Fruit fly (Drosophila melanogaster): ENCODE results near the gene CG13460.

Gene CG13460

dm6 chr3L:15098659-15099512 lies 37.4 kb upstream of the CG13460 start (continued):
- TF ChIP-seq NfI (GFP tag; optimal IDR thresholded peaks at IDR 0.05), result peak; percentile 51
- TF ChIP-seq HmgZ (tag; optimal IDR thresholded peaks at IDR 0.05), result peak; percentile 22
- TF ChIP-seq HLH54F (GFP tag; optimal IDR thresholded peaks at IDR 0.05), result peak; percentile 2
- TF ChIP-seq HHEX (GFP tag; optimal IDR thresholded peaks at IDR 0.05), result peak; percentile 87
- TF ChIP-seq CG14667 (GFP tag; IDR thresholded peaks at IDR 0.05), result peak; percentile 76; the same call in 1 of the 2 replicates
- peak; percentile 94 for TF ChIP-seq CG10267 (tag; optimal IDR thresholded peaks at IDR 0.05)
- TF ChIP-seq CG17912 (GFP tag; optimal IDR thresholded peaks at IDR 0.05), result peak; percentile 2
- TF ChIP-seq h (optimal IDR thresholded peaks at IDR 0.05), result no peak
- peak; percentile 58 for TF ChIP-seq CG10431 (GFP tag; optimal IDR thresholded peaks at IDR 0.05)
- TF ChIP-seq wek (GFP tag; optimal IDR thresholded peaks at IDR 0.05), result no peak
- no peak for TF ChIP-seq CG16779 (GFP tag; IDR thresholded peaks at IDR 0.05)
- TF ChIP-seq CG14965 (GFP tag; optimal IDR thresholded peaks at IDR 0.05; ENCODE audit: borderline replicate concordance), result peak; percentile 5
- no peak for TF ChIP-seq Side (GFP tag; optimal IDR thresholded peaks at IDR 0.05)
- peak; percentile 32 for TF ChIP-seq CTCF (GFP tag; optimal IDR thresholded peaks at IDR 0.05)
- peak; percentile 47; the same call in 3 of the 4 replicates for TF ChIP-seq Dll (GFP tag; IDR thresholded peaks at IDR 0.05; ENCODE audit: partially characterized antibody)
- 0 out of 3 replicates have a peak, but pooled peaks have one; percentile 35 for TF ChIP-seq CG2199 (GFP tag; IDR thresholded peaks at IDR 0.05)
- TF ChIP-seq tx (GFP tag; optimal IDR thresholded peaks at IDR 0.05), result no peak
- peak; percentile 91 for TF ChIP-seq nerfin-1 (tag; optimal IDR thresholded peaks at IDR 0.05)
- TF ChIP-seq CG17385 (GFP tag; optimal IDR thresholded peaks at IDR 0.05), result peak; percentile 82
- no peak for TF ChIP-seq dimm (GFP tag; IDR thresholded peaks at IDR 0.05)
- no peak for TF ChIP-seq lov (optimal IDR thresholded peaks at IDR 0.05)
- TF ChIP-seq lov (GFP tag; IDR thresholded peaks at IDR 0.05), result peak; percentile 69; the same call in 2 of the 3 replicates
- TF ChIP-seq CG4820 (GFP tag; optimal IDR thresholded peaks at IDR 0.05), result peak; percentile 87
- peak; percentile 84 for TF ChIP-seq dmrt11E (tag; optimal IDR thresholded peaks at IDR 0.05)
- peak; percentile 31 for TF ChIP-seq CG10274 (GFP tag; optimal IDR thresholded peaks at IDR 0.05)
- TF ChIP-seq Bdp1 (GFP tag; optimal IDR thresholded peaks at IDR 0.05), result no peak
- peak; percentile 87 for TF ChIP-seq CG2875 (GFP tag; optimal IDR thresholded peaks at IDR 0.05)
- TF ChIP-seq CG9609 (GFP tag; optimal IDR thresholded peaks at IDR 0.05), result peak; percentile 3
- peak; percentile 93 for TF ChIP-seq CG11695 (GFP tag; IDR thresholded peaks at IDR 0.05)
- TF ChIP-seq NK7.1 (GFP tag; optimal IDR thresholded peaks at IDR 0.05), result peak; percentile 58
- peak; percentile 27 for TF ChIP-seq repo (GFP tag; optimal IDR thresholded peaks at IDR 0.05)
- TF ChIP-seq fru (optimal IDR thresholded peaks at IDR 0.05), result no peak
- TF ChIP-seq pfk (GFP tag; optimal IDR thresholded peaks at IDR 0.05), result peak; percentile 40
- no peak for TF ChIP-seq Myb (GFP tag; optimal IDR thresholded peaks at IDR 0.05)
- TF ChIP-seq CG30403 (GFP tag; optimal IDR thresholded peaks at IDR 0.05), result peak; percentile 85
- TF ChIP-seq CG12391 (tag; optimal IDR thresholded peaks at IDR 0.05), result peak; percentile 91
- TF ChIP-seq so (GFP tag; IDR thresholded peaks at IDR 0.05), result no peak
- TF ChIP-seq Opbp (GFP tag; IDR thresholded peaks at IDR 0.05; ENCODE audit: partially characterized antibody), result no peak
- TF ChIP-seq CG15073 (GFP tag; optimal IDR thresholded peaks at IDR 0.05), result no peak
- no peak for TF ChIP-seq CG18011 (GFP tag; optimal IDR thresholded peaks at IDR 0.05)
- peak; percentile 82 for TF ChIP-seq croc (GFP tag; conservative IDR thresholded peaks at IDR 0.05)
- TF ChIP-seq CG16863 (GFP tag; optimal IDR thresholded peaks at IDR 0.05), result no peak
- TF ChIP-seq kah (GFP tag; optimal IDR thresholded peaks at IDR 0.05), result peak; percentile 62
- TF ChIP-seq MESR4 (GFP tag; optimal IDR thresholded peaks at IDR 0.05), result no peak
- peak; percentile 85 for TF ChIP-seq nom (GFP tag; optimal IDR thresholded peaks at IDR 0.05)
- no peak for TF ChIP-seq Doc3 (GFP tag; IDR thresholded peaks at IDR 0.05; ENCODE audit: partially characterized antibody)
- TF ChIP-seq sna (GFP tag; IDR thresholded peaks at IDR 0.05; ENCODE audit: partially characterized antibody), result peak; percentile 34
- peak; percentile 91 for TF ChIP-seq kni (GFP tag; optimal IDR thresholded peaks at IDR 0.05)
- no peak for TF ChIP-seq CG13624 (GFP tag; optimal IDR thresholded peaks at IDR 0.05)
- peak; percentile 80 for TF ChIP-seq CG12104 (GFP tag; optimal IDR thresholded peaks at IDR 0.05)
